Worm (Caenorhabditis elegans): ENCODE data around the gene ddx-23.

ddx-23 gene

DNA sequence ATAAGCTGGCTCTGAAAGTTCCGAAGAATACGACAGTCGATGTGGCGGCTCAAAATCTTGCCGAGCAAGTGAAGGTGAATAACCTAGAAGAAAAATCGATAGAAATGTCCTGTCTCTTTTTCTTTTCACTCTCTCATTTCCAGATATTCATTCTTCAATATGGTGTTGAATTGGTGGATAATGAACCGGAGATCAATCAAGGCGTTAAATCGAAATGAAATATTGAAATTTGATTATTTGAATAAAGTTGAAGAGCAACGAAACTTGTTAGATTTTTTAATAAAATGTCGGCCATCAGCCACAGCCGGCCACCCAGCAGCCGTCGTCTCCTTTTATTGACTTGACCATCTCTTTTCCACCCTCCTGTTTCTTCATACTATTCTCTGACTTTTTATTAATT lies 46.3 kb downstream of the ddx-23 start, which contains the start of gene R12B2.2:
Gene R12B2.2 (plus strand): TSS at position 301 of the 400 bp plus-strand sequence.
- TF ChIP-seq madf-3 (GFP tag; IDR thresholded peaks at IDR 0.05) (no peak), nfya-1 (tag; optimal IDR thresholded peaks at IDR 0.05; ENCODE audit: borderline replicate concordance, insufficient read depth) (no peak), akir-1 (GFP tag; optimal IDR thresholded peaks at IDR 0.05) (no peak), him-1 (tag; optimal IDR thresholded peaks at IDR 0.05) (no peak), Y95B8A.8 (GFP tag; IDR thresholded peaks at IDR 0.05) (no peak), nhr-120 (GFP tag; IDR thresholded peaks at IDR 0.05) (no peak), F10E7.11 (tag; optimal IDR thresholded peaks at IDR 0.05) (no peak), Y67H2A.10 (GFP tag; conservative IDR thresholded peaks at IDR 0.05) (no peak), Y56A3A.18 (GFP tag; IDR thresholded peaks at IDR 0.05) (no peak), ama-1 (optimal IDR thresholded peaks at IDR 0.05) (no peak), ama-1 (GFP tag; optimal IDR thresholded peaks at IDR 0.05) (no peak), B0019.2 (GFP tag; conservative IDR thresholded peaks at IDR 0.05) (no peak), ccch-3 (GFP tag; optimal IDR thresholded peaks at IDR 0.05) (no peak), ekl-4 (GFP tag; IDR thresholded peaks at IDR 0.05) (no peak)

DNA sequence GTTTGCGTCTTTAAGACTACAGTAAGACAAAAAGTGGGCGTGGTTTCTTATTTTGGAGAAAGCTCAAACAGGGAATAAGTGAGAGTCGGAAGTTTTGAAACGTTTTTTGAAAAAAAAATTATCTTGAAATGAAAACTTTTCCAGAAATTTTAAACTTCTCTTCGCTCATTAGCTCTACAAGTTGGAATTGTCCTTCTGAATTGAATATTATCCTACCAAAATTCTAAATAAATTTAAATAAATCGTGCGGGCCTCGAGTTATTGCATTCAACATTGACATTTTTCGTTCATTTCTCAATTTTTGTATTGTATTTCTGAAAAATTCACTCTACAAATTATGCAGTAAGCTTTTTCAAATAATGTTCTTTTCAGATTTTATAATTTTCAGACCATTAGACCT lies 47.8 kb downstream of the ddx-23 start, which contains the start of gene R12B2.3:
Gene R12B2.3 (plus strand): TSS at position 301 of the 400 bp plus-strand sequence.
- TF ChIP-seq zim-3 (tag; optimal IDR thresholded peaks at IDR 0.05) (no peak), nfya-1 (tag; optimal IDR thresholded peaks at IDR 0.05; ENCODE audit: borderline replicate concordance, insufficient read depth) (no peak), lin-40 (tag; optimal IDR thresholded peaks at IDR 0.05) (no peak), lsl-1 (GFP tag; optimal IDR thresholded peaks at IDR 0.05) (no peak), Y53F4B.3 (GFP tag; IDR thresholded peaks at IDR 0.05) (no peak), dpff-1 (tag; optimal IDR thresholded peaks at IDR 0.05) (no peak), tlf-1 (GFP tag; optimal IDR thresholded peaks at IDR 0.05) (no peak), mes-4 (tag; optimal IDR thresholded peaks at IDR 0.05) (no peak), K12H6.12 (tag; optimal IDR thresholded peaks at IDR 0.05) (no peak), nhr-80 (tag; optimal IDR thresholded peaks at IDR 0.05) (no peak), F57C9.4 (tag; optimal IDR thresholded peaks at IDR 0.05) (no peak), ceh-40 (GFP tag; IDR thresholded peaks at IDR 0.05) (no peak), attf-3 (GFP tag; conservative IDR thresholded peaks at IDR 0.05) (no peak), madf-8 (GFP tag; conservative IDR thresholded peaks at IDR 0.05) (no peak), him-1 (tag; optimal IDR thresholded peaks at IDR 0.05) (no peak), chd-7 (tag; optimal IDR thresholded peaks at IDR 0.05) (no peak), ztf-25 (GFP tag; IDR thresholded peaks at IDR 0.05) (no peak), repo-1 (tag; optimal IDR thresholded peaks at IDR 0.05) (no peak), B0336.3 (GFP tag; IDR thresholded peaks at IDR 0.05) (no peak), nfya-2 (GFP tag; IDR thresholded peaks at IDR 0.05) (no peak)

DNA sequence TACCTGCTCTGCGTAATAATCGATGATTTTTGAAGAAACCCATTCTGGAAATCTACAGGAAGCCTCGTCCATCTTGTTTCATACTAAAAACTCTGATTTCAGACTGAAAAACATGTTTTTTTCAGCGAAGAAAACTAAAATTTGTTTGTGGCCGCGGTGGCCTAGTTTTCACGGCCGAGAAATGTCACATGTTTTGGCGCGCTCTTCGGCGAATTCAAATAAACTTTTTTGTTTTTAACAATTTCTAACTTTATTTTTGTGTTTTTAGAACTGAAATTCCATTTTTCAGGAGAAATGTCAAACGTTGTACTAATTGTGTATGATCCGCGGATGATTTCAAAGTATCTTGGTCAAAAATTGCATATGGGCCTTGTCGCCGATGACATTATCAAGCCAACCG lies 50.1 kb downstream of the ddx-23 start, which contains the start of the genes polq-1 and him-10:
Gene polq-1 (minus strand): TSS at position 190 of the 400 bp plus-strand sequence.
Gene him-10 (plus strand): TSS at position 290 of the 400 bp plus-strand sequence.
- TF ChIP-seq pbrm-1 (GFP tag; IDR thresholded peaks at IDR 0.05) (no peak), ceh-58 (GFP tag; IDR thresholded peaks at IDR 0.05) (no peak), Y53G8AR.9 (GFP tag; conservative IDR thresholded peaks at IDR 0.05) (no peak), aptf-2 (GFP tag; conservative IDR thresholded peaks at IDR 0.05) (no peak), attf-5 (GFP tag; optimal IDR thresholded peaks at IDR 0.05) (peak; percentile 11), madf-8 (GFP tag; conservative IDR thresholded peaks at IDR 0.05) (peak; percentile 36; the same call in 1 of the 2 replicates), chd-7 (tag; optimal IDR thresholded peaks at IDR 0.05) (no peak), ceh-91 (GFP tag; IDR thresholded peaks at IDR 0.05) (no peak; the same call in 1 of the 2 replicates), hmg-1.2 (GFP tag; IDR thresholded peaks at IDR 0.05) (no peak), rpc-1 (optimal IDR thresholded peaks at IDR 0.05) (no peak), rpc-1 (tag; optimal IDR thresholded peaks at IDR 0.05) (no peak), hlh-26 (GFP tag; conservative IDR thresholded peaks at IDR 0.05) (no peak), tbx-9 (tag; optimal IDR thresholded peaks at IDR 0.05; ENCODE audit: borderline replicate concordance) (no peak), madf-6 (GFP tag; IDR thresholded peaks at IDR 0.05) (peak; percentile 38; the same call in 1 of the 2 replicates), ekl-4 (GFP tag; IDR thresholded peaks at IDR 0.05) (no peak), unc-130 (GFP tag; optimal IDR thresholded peaks at IDR 0.05) (peak; percentile 40), C06A6.2 (GFP tag; conservative IDR thresholded peaks at IDR 0.05) (no peak), hmg-20 (GFP tag; IDR thresholded peaks at IDR 0.05) (no peak), ceh-27 (GFP tag; optimal IDR thresholded peaks at IDR 0.05) (no peak), lsl-1 (GFP tag; optimal IDR thresholded peaks at IDR 0.05) (peak; percentile 50)

Measured in whole organism, young adult.